Fruit fly (Drosophila melanogaster): ENCODE measurements around the gene CG32640.

dm6 chrX:13221311-13221710, 43.5 kb downstream of the CG32640 start:
- TF ChIP-seq CTCF (optimal IDR thresholded peaks at IDR 0.05), result no peak
- TF ChIP-seq CG8478 (optimal IDR thresholded peaks at IDR 0.05), result no peak
